Worm (Caenorhabditis elegans): Measurements from ENCODE around the gene Y45F10B.13.
"Not testable (repeated sequence)": the region's sequence is repeated elsewhere in the genome, so short reads cannot be mapped to it uniquely, and the experiment has no call there.

DNA sequence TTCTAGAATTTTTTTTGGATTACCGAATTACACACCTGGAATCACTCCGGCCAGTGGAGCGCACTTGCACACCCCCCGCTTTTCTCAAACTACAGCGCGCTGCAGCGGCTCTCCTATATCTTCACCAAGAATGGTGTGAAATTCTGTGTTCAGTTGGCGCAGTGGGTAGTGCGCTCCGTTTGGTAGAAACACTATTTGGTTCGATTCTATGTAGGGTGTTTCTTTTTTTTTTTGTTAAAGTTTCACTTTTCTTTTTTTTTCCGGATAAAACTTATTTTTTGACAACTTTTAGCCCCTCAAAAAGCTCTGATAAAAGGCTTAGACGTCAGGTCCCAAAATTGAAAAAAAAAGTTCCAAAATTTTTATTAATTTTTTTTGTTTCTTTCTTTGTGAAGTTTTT, 57.5 kb downstream of the Y45F10B.13 start:
- TF ChIP-seq ZK546.5 (tag; optimal IDR thresholded peaks at IDR 0.05); egl-27 (tag; optimal IDR thresholded peaks at IDR 0.05); F44E2.7 (GFP tag; IDR thresholded peaks at IDR 0.05); unc-62 (GFP tag; optimal IDR thresholded peaks at IDR 0.05 in 1 of 2); unc-62 (tag; optimal IDR thresholded peaks at IDR 0.05); fkh-10 (GFP tag; optimal IDR thresholded peaks at IDR 0.05); skn-1 (tag; optimal IDR thresholded peaks at IDR 0.05); nhr-237 (tag; optimal IDR thresholded peaks at IDR 0.05); ceh-28 (tag; optimal IDR thresholded peaks at IDR 0.05); F37D6.2 (tag; optimal IDR thresholded peaks at IDR 0.05): not testable (repeated sequence)
